ENCODE assay signal across 5 fruit fly cellular contexts in the genomic region with DNA sequence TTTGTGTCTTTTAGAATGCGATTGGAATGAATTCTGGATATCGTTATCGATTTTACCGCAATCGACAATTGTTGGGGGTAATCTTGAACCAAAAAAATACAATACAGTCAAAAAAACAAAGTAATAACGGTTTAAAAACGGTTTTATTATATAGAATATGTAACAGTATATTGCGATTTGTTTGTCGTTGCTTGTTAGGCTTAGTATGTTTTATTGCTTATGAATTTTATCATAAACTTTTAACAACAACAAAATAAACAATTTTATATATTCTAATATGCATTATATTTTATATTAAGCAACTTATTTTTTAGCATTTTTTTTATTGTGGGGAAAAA.
TF ChIP-seq lines count a peak whose summit lies in the region.

A gene (minus strand): TSS at position 38 of the 338 bp plus-strand sequence.

- no peak for TF ChIP-seq CTCF in whole organism, embryonic (GFP tag; optimal IDR thresholded peaks at IDR 0.05; lab: Kevin White, UChicago)

TF ChIP-seq in whole organism, adult, 20 proteins besides CTCF, POLR2A, EP300 and RAD21:
- TF ChIP-seq bab1 (GFP tag; optimal IDR thresholded peaks at IDR 0.05; lab: Kevin White, UChicago) (peak; percentile 62), CG14711 (tag; optimal IDR thresholded peaks at IDR 0.05; lab: Kevin White, UChicago) (peak; percentile 63), cnc (optimal IDR thresholded peaks at IDR 0.05; lab: Kevin White, UChicago) (no peak), tj (GFP tag; optimal IDR thresholded peaks at IDR 0.05; lab: Kevin White, UChicago) (peak; percentile 2), Clk (GFP tag; optimal IDR thresholded peaks at IDR 0.05; lab: Kevin White, UChicago) (no peak), CG1620 (GFP tag; optimal IDR thresholded peaks at IDR 0.05; lab: Kevin White, UChicago) (no peak), Mnt (GFP tag; optimal IDR thresholded peaks at IDR 0.05; lab: Kevin White, UChicago) (no peak), toe (GFP tag; optimal IDR thresholded peaks at IDR 0.05; lab: Kevin White, UChicago) (no peak), Crg-1 (GFP tag; optimal IDR thresholded peaks at IDR 0.05; lab: Kevin White, UChicago) (peak; percentile 5), CG12768 (GFP tag; optimal IDR thresholded peaks at IDR 0.05; lab: Kevin White, UChicago) (no peak), CG11617 (GFP tag; optimal IDR thresholded peaks at IDR 0.05; lab: Kevin White, UChicago) (peak; percentile 70), CG7101 (tag; optimal IDR thresholded peaks at IDR 0.05; lab: Kevin White, UChicago) (peak; percentile 73), pad (GFP tag; optimal IDR thresholded peaks at IDR 0.05; lab: Kevin White, UChicago) (no peak), CG7045 (GFP tag; optimal IDR thresholded peaks at IDR 0.05; lab: Kevin White, UChicago) (peak; percentile 21), CG33017 (tag; optimal IDR thresholded peaks at IDR 0.05; lab: Kevin White, UChicago) (peak; percentile 55), cic (GFP tag; optimal IDR thresholded peaks at IDR 0.05; lab: Kevin White, UChicago) (no peak), CG5204 (GFP tag; optimal IDR thresholded peaks at IDR 0.05; lab: Kevin White, UChicago) (no peak)
TF ChIP-seq in whole organism, adult: peak in this region for 8.

TF ChIP-seq in whole organism, embryonic, 481 proteins besides CTCF, POLR2A, EP300 and RAD21 (continues in another document):
- TF ChIP-seq CG43689 (GFP tag; IDR thresholded peaks at IDR 0.05; lab: Robert Waterston, UW) (no peak), Sry-β (GFP tag; optimal IDR thresholded peaks at IDR 0.05; lab: Kevin White, UChicago) (no peak), D19A (tag; optimal IDR thresholded peaks at IDR 0.05; lab: Kevin White, UChicago) (peak; percentile 68), Myb (GFP tag; optimal IDR thresholded peaks at IDR 0.05; lab: Kevin White, UChicago) (no peak), CG10431 (GFP tag; optimal IDR thresholded peaks at IDR 0.05; lab: Kevin White, UChicago) (peak; percentile 13), p53 (GFP tag; optimal IDR thresholded peaks at IDR 0.05; lab: Kevin White, UChicago) (no peak), CG30431 (GFP tag; optimal IDR thresholded peaks at IDR 0.05; lab: Kevin White, UChicago) (no peak), ranshi (GFP tag; IDR thresholded peaks at IDR 0.05; lab: Robert Waterston, UW) (no peak; the same call in 1 of the 2 replicates), sc (optimal IDR thresholded peaks at IDR 0.05; lab: Kevin White, UChicago) (no peak), sc (GFP tag; optimal IDR thresholded peaks at IDR 0.05; lab: Kevin White, UChicago) (peak; percentile 13), Mad (GFP tag; optimal IDR thresholded peaks at IDR 0.05; lab: Kevin White, UChicago) (no peak), CG12219 (GFP tag; optimal IDR thresholded peaks at IDR 0.05; lab: Kevin White, UChicago) (peak; percentile 47), Dip3 (GFP tag; optimal IDR thresholded peaks at IDR 0.05; lab: Kevin White, UChicago) (no peak), CG14965 (GFP tag; optimal IDR thresholded peaks at IDR 0.05; lab: Kevin White, UChicago; ENCODE audit: borderline replicate concordance) (no peak), CG15514 (GFP tag; optimal IDR thresholded peaks at IDR 0.05; lab: Kevin White, UChicago) (peak; percentile 66), lab (GFP tag; optimal IDR thresholded peaks at IDR 0.05; lab: Kevin White, UChicago) (no peak), Pdp1 (GFP tag; optimal IDR thresholded peaks at IDR 0.05; lab: Kevin White, UChicago) (peak in 1 of 2 experiments; percentile 26), fru (optimal IDR thresholded peaks at IDR 0.05; lab: Kevin White, UChicago) (no peak)

TF ChIP-seq in whole organism, prepupa, 60 proteins besides CTCF, POLR2A, EP300 and RAD21 (continues in another document):
- peak; percentile 60 for TF ChIP-seq acj6 (GFP tag; optimal IDR thresholded peaks at IDR 0.05; lab: Kevin White, UChicago)
- TF ChIP-seq CG8119 (GFP tag; IDR thresholded peaks at IDR 0.05; lab: Robert Waterston, UW), result peak; percentile 71; the same call in 2 of the 3 replicates
- peak; percentile 75 for TF ChIP-seq esn (GFP tag; optimal IDR thresholded peaks at IDR 0.05; lab: Kevin White, UChicago)
- TF ChIP-seq Sox15 (GFP tag; optimal IDR thresholded peaks at IDR 0.05; lab: Kevin White, UChicago), result peak; percentile 13
- peak; percentile 47 for TF ChIP-seq lz (GFP tag; optimal IDR thresholded peaks at IDR 0.05; lab: Kevin White, UChicago)
- TF ChIP-seq Hr4 (GFP tag; optimal IDR thresholded peaks at IDR 0.05; lab: Kevin White, UChicago), result peak; percentile 61
- TF ChIP-seq Eip75B (GFP tag; optimal IDR thresholded peaks at IDR 0.05; lab: Kevin White, UChicago), result peak; percentile 50
- TF ChIP-seq OdsH (GFP tag; optimal IDR thresholded peaks at IDR 0.05; lab: Kevin White, UChicago), result peak; percentile 74
- TF ChIP-seq eg (GFP tag; IDR thresholded peaks at IDR 0.05; lab: Robert Waterston, UW), result no peak
- TF ChIP-seq CG31627 (GFP tag; optimal IDR thresholded peaks at IDR 0.05; lab: Kevin White, UChicago), result peak; percentile 39
- peak; percentile 25 for TF ChIP-seq CG10669 (GFP tag; optimal IDR thresholded peaks at IDR 0.05; lab: Kevin White, UChicago)
- TF ChIP-seq Ets21C (GFP tag; optimal IDR thresholded peaks at IDR 0.05; lab: Kevin White, UChicago), result peak; percentile 18
- TF ChIP-seq ss (GFP tag; optimal IDR thresholded peaks at IDR 0.05; lab: Kevin White, UChicago), result no peak
- TF ChIP-seq spab (GFP tag; optimal IDR thresholded peaks at IDR 0.05; lab: Kevin White, UChicago), result no peak
- peak; percentile 62 for TF ChIP-seq Met (GFP tag; optimal IDR thresholded peaks at IDR 0.05; lab: Kevin White, UChicago)
- TF ChIP-seq CG11762 (GFP tag; optimal IDR thresholded peaks at IDR 0.05; lab: Kevin White, UChicago; ENCODE audit: insufficient read depth), result peak; percentile 36
- TF ChIP-seq CG34406 (GFP tag; optimal IDR thresholded peaks at IDR 0.05; lab: Kevin White, UChicago), result no peak
- peak; percentile 41 for TF ChIP-seq Sox14 (GFP tag; optimal IDR thresholded peaks at IDR 0.05; lab: Kevin White, UChicago)

TF ChIP-seq in whole organism, pupa, 21 proteins besides CTCF, POLR2A, EP300 and RAD21:
- TF ChIP-seq D1 (tag; optimal IDR thresholded peaks at IDR 0.05; lab: Kevin White, UChicago) (peak; percentile 82), CG32121 (GFP tag; IDR thresholded peaks at IDR 0.05; lab: Robert Waterston, UW) (peak; percentile 76; the same call in 1 of the 2 replicates), Snoo (tag; optimal IDR thresholded peaks at IDR 0.05; lab: Kevin White, UChicago) (peak; percentile 38), Pif1A (GFP tag; optimal IDR thresholded peaks at IDR 0.05; lab: Kevin White, UChicago) (no peak), CG12605 (GFP tag; IDR thresholded peaks at IDR 0.05; lab: Robert Waterston, UW) (no peak), CG15710 (tag; optimal IDR thresholded peaks at IDR 0.05; lab: Kevin White, UChicago) (peak; percentile 50), CG9948 (tag; optimal IDR thresholded peaks at IDR 0.05; lab: Kevin White, UChicago) (peak; percentile 58), CG34367 (tag; optimal IDR thresholded peaks at IDR 0.05; lab: Kevin White, UChicago) (peak; percentile 43), CG17806 (tag; optimal IDR thresholded peaks at IDR 0.05; lab: Kevin White, UChicago) (peak; percentile 66), CG8301 (tag; optimal IDR thresholded peaks at IDR 0.05; lab: Kevin White, UChicago) (peak; percentile 68)

TF ChIP-seq in whole organism, wandering third instar larva, 38 proteins besides CTCF, POLR2A, EP300 and RAD21:
- TF ChIP-seq rgr (GFP tag; optimal IDR thresholded peaks at IDR 0.05; lab: Kevin White, UChicago) (peak; percentile 64), OdsH (GFP tag; optimal IDR thresholded peaks at IDR 0.05; lab: Kevin White, UChicago) (peak; percentile 50), Sp1 (GFP tag; optimal IDR thresholded peaks at IDR 0.05; lab: Kevin White, UChicago) (no peak), Dfd (GFP tag; optimal IDR thresholded peaks at IDR 0.05; lab: Kevin White, UChicago) (no peak), Jra (GFP tag; optimal IDR thresholded peaks at IDR 0.05; lab: Kevin White, UChicago) (peak; percentile 56), Abd-B (GFP tag; optimal IDR thresholded peaks at IDR 0.05; lab: Kevin White, UChicago) (no peak), psq (GFP tag; optimal IDR thresholded peaks at IDR 0.05; lab: Kevin White, UChicago) (peak; percentile 25), dmrt93B (GFP tag; optimal IDR thresholded peaks at IDR 0.05; lab: Kevin White, UChicago) (no peak), foxo (GFP tag; optimal IDR thresholded peaks at IDR 0.05; lab: Kevin White, UChicago) (peak in 1 of 2 experiments; percentile 62), Hnf4 (GFP tag; optimal IDR thresholded peaks at IDR 0.05; lab: Kevin White, UChicago) (peak; percentile 70), HLH106 (tag; optimal IDR thresholded peaks at IDR 0.05; lab: Kevin White, UChicago) (peak; percentile 60), ey (GFP tag; optimal IDR thresholded peaks at IDR 0.05; lab: Kevin White, UChicago) (peak; percentile 14), dsf (GFP tag; optimal IDR thresholded peaks at IDR 0.05; lab: Kevin White, UChicago; ENCODE audit: borderline replicate concordance) (no peak), Mio (GFP tag; optimal IDR thresholded peaks at IDR 0.05; lab: Kevin White, UChicago) (no peak), Myc (optimal IDR thresholded peaks at IDR 0.05; lab: Kevin White, UChicago) (no peak), sage (GFP tag; optimal IDR thresholded peaks at IDR 0.05; lab: Kevin White, UChicago) (peak; percentile 7), brk (GFP tag; optimal IDR thresholded peaks at IDR 0.05; lab: Kevin White, UChicago) (peak; percentile 68), h (GFP tag; optimal IDR thresholded peaks at IDR 0.05; lab: Kevin White, UChicago) (no peak), woc (GFP tag; optimal IDR thresholded peaks at IDR 0.05; lab: Kevin White, UChicago) (peak; percentile 4), CG9705 (GFP tag; optimal IDR thresholded peaks at IDR 0.05; lab: Kevin White, UChicago) (peak; percentile 34), CrebA (GFP tag; optimal IDR thresholded peaks at IDR 0.05; lab: Kevin White, UChicago; ENCODE audit: borderline replicate concordance) (no peak), GATAd (GFP tag; optimal IDR thresholded peaks at IDR 0.05; lab: Kevin White, UChicago) (no peak)
